Worm (Caenorhabditis elegans): ENCODE results near the gene srp-2.

Gene srp-2

ce11 chrV:794092-794491, 31.7 kb downstream of the srp-2 start:
- TF ChIP-seq nfya-1 (tag; optimal IDR thresholded peaks at IDR 0.05; ENCODE audit: insufficient read depth) (no peak), ztf-11 (tag; optimal IDR thresholded peaks at IDR 0.05) (no peak), daf-12 (tag; optimal IDR thresholded peaks at IDR 0.05) (no peak), lsy-12 (tag; optimal IDR thresholded peaks at IDR 0.05) (no peak), nhr-77 (tag; optimal IDR thresholded peaks at IDR 0.05) (no peak), eor-1 (tag; optimal IDR thresholded peaks at IDR 0.05) (no peak), mdl-1 (tag; optimal IDR thresholded peaks at IDR 0.05) (no peak), skn-1 (tag; optimal IDR thresholded peaks at IDR 0.05) (no peak)

- no peak for TF ChIP-seq nhr-11 (tag; optimal IDR thresholded peaks at IDR 0.05)
Measured at ce11 chrV:797241-797640, 34.8 kb downstream of the srp-2 start.

ce11 chrV:800271-800670, 37.8 kb downstream of the srp-2 start:
- TF ChIP-seq ceh-28 (tag; optimal IDR thresholded peaks at IDR 0.05) (no peak), unc-62 (GFP tag; optimal IDR thresholded peaks at IDR 0.05) (no peak), nfya-1 (tag; optimal IDR thresholded peaks at IDR 0.05; ENCODE audit: insufficient read depth) (no peak), skn-1 (tag; optimal IDR thresholded peaks at IDR 0.05) (no peak), jun-1 (tag; optimal IDR thresholded peaks at IDR 0.05) (no peak), ceh-82 (tag; optimal IDR thresholded peaks at IDR 0.05) (no peak), elt-1 (tag; optimal IDR thresholded peaks at IDR 0.05) (peak; percentile 52), egl-27 (tag; optimal IDR thresholded peaks at IDR 0.05) (no peak)

DNA sequence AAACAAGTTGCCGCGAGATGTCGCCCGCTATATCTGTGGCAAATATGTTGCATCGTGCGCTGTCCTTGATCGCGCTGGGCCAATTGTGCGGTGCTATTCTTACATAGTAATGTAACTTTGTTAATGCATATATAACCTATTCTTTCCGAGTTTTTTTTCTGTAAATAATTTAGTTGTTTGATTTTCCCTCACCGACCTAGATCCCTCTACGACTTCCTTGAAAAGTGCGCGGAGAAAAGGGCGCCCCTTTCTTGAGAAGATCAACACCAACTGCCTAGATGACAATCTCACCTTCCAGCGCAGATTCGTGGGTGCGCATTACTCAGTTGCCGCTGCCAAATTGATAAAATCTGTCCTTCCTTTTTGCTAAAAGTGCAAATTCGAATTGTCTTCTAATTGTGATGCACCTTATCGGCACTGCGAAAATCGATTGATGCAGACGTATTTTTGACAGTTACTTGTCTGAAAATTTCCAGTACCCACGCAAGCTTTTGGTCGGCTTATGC, 39.2 kb downstream of the srp-2 start:
- TF ChIP-seq nhr-23 (tag; optimal IDR thresholded peaks at IDR 0.05) (peak; percentile 21), mdl-1 (tag; optimal IDR thresholded peaks at IDR 0.05) (no peak), nhr-25 (tag; optimal IDR thresholded peaks at IDR 0.05) (peak; percentile 39), elt-1 (tag; optimal IDR thresholded peaks at IDR 0.05) (peak; percentile 84)

ce11 chrV:802726-803125, 40.3 kb downstream of the srp-2 start:
- TF ChIP-seq ZK546.5 (tag; optimal IDR thresholded peaks at IDR 0.05): no peak
- no peak for TF ChIP-seq nhr-12 (tag; optimal IDR thresholded peaks at IDR 0.05)
- no peak for TF ChIP-seq lin-39 (tag; optimal IDR thresholded peaks at IDR 0.05)
- TF ChIP-seq nhr-43 (tag; optimal IDR thresholded peaks at IDR 0.05; ENCODE audit: poor library complexity, severe bottlenecking): no peak
- TF ChIP-seq nhr-67 (tag; optimal IDR thresholded peaks at IDR 0.05): no peak
- no peak for TF ChIP-seq R02D3.7 (tag; optimal IDR thresholded peaks at IDR 0.05)
- no peak for TF ChIP-seq snpc-4 (tag; optimal IDR thresholded peaks at IDR 0.05)
- TF ChIP-seq sea-2 (GFP tag; optimal IDR thresholded peaks at IDR 0.05): no peak
- no peak for TF ChIP-seq skn-1 (tag; optimal IDR thresholded peaks at IDR 0.05)

ce11 chrV:803472-803871, 41.0 kb downstream of the srp-2 start:
- TF ChIP-seq ama-1 (optimal IDR thresholded peaks at IDR 0.05) (no peak), pha-4 (tag; optimal IDR thresholded peaks at IDR 0.05) (no peak), elt-2 (tag; optimal IDR thresholded peaks at IDR 0.05) (no peak), mml-1 (tag; optimal IDR thresholded peaks at IDR 0.05) (no peak), nhr-67 (tag; optimal IDR thresholded peaks at IDR 0.05) (no peak), elt-3 (tag; optimal IDR thresholded peaks at IDR 0.05) (no peak), nfya-1 (tag; optimal IDR thresholded peaks at IDR 0.05; ENCODE audit: insufficient read depth) (no peak), tbx-2 (tag; optimal IDR thresholded peaks at IDR 0.05) (no peak), nhr-77 (tag; optimal IDR thresholded peaks at IDR 0.05) (no peak), unc-62 (GFP tag; optimal IDR thresholded peaks at IDR 0.05) (no peak)

- TF ChIP-seq nhr-23 (tag; optimal IDR thresholded peaks at IDR 0.05): peak; percentile 2
- no peak for TF ChIP-seq pha-4 (tag; optimal IDR thresholded peaks at IDR 0.05)
- TF ChIP-seq nhr-77 (tag; optimal IDR thresholded peaks at IDR 0.05): no peak
- no peak for TF ChIP-seq skn-1 (tag; optimal IDR thresholded peaks at IDR 0.05)
- no peak for TF ChIP-seq nhr-11 (tag; optimal IDR thresholded peaks at IDR 0.05)
- no peak for TF ChIP-seq lsy-12 (tag; optimal IDR thresholded peaks at IDR 0.05)
- no peak for TF ChIP-seq eor-1 (tag; optimal IDR thresholded peaks at IDR 0.05)
- TF ChIP-seq daf-12 (tag; optimal IDR thresholded peaks at IDR 0.05): no peak
- no peak for TF ChIP-seq ceh-28 (tag; optimal IDR thresholded peaks at IDR 0.05)
- peak; percentile 0 for TF ChIP-seq nhr-25 (tag; optimal IDR thresholded peaks at IDR 0.05)
- no peak for TF ChIP-seq nhr-76 (tag; optimal IDR thresholded peaks at IDR 0.05)
- no peak for TF ChIP-seq snpc-4 (tag; optimal IDR thresholded peaks at IDR 0.05)
- TF ChIP-seq ceh-82 (tag; optimal IDR thresholded peaks at IDR 0.05): no peak
- TF ChIP-seq nhr-28 (tag; optimal IDR thresholded peaks at IDR 0.05): no peak
- no peak for TF ChIP-seq ceh-16 (tag; optimal IDR thresholded peaks at IDR 0.05)
- no peak for TF ChIP-seq ztf-11 (tag; optimal IDR thresholded peaks at IDR 0.05)
- peak; percentile 7 for TF ChIP-seq elt-1 (tag; optimal IDR thresholded peaks at IDR 0.05)
- no peak for TF ChIP-seq fkh-2 (tag; optimal IDR thresholded peaks at IDR 0.05)
- no peak for TF ChIP-seq tbx-2 (tag; optimal IDR thresholded peaks at IDR 0.05)
- TF ChIP-seq elt-2 (tag; optimal IDR thresholded peaks at IDR 0.05): no peak
- no peak for TF ChIP-seq unc-39 (tag; optimal IDR thresholded peaks at IDR 0.05)
Measured at ce11 chrV:804485-804884, 42.0 kb downstream of the srp-2 start, which contains the start of gene nhr-270. nhr-270 (minus strand) TSS chrV:804741.
